Fruit fly (Drosophila melanogaster): ENCODE results near the gene Dfd.

DNA sequence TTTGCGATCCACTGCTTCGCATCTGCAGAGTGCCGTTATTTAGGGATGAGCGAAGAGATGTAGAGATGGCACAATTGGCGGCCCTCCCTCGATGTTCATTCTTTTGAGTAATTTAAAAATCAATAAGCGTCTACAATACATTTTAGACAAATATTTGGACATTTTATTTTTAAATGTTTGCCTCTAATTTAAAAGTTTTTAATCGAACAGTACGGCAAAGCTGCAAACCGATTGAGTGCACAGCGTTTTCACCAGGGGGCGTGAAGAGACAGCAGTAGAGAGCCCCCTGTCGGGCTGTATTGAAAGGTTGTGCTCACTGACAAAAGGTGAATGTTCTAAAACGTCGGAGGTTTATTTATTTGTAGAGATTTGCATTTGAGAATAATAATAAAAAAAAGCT, 32.2 kb upstream of the Dfd start, which contains the start of gene bcd:
- TF ChIP-seq CG8301 (tag; optimal IDR thresholded peaks at IDR 0.05) (no peak), CG8159 (tag; optimal IDR thresholded peaks at IDR 0.05) (peak; percentile 23), CG13204 (GFP tag; optimal IDR thresholded peaks at IDR 0.05) (no peak), Snoo (tag; optimal IDR thresholded peaks at IDR 0.05) (no peak)
